Worm (Caenorhabditis elegans): ENCODE data around the gene Y58A7A.3.

- TF ChIP-seq ref-2 (tag; optimal IDR thresholded peaks at IDR 0.05) (no peak), nfya-1 (tag; optimal IDR thresholded peaks at IDR 0.05) (no peak), ama-1 (optimal IDR thresholded peaks at IDR 0.05) (no peak), nhr-11 (tag; optimal IDR thresholded peaks at IDR 0.05) (no peak)
Measured at ce11 chrV:5119109-5119508, 38.4 kb upstream of the Y58A7A.3 start, which contains the start of gene C04F5.9.
